Fruit fly (Drosophila melanogaster) Kc167 (cell line): ENCODE results near the gene Ykt6.

Source experiments
- Myc ChIP-seq: fragments of >200 bp; optimal IDR thresholded peaks from 2 replicates; lab custom pipeline; 2017; ENCODE audit warnings: missing external identifiers
- ttk ChIP-seq: sonication (Bioruptor generic); optimal IDR thresholded peaks from 2 replicates; lab custom pipeline; 2017; ENCODE audit warnings: missing external identifiers

DNA sequence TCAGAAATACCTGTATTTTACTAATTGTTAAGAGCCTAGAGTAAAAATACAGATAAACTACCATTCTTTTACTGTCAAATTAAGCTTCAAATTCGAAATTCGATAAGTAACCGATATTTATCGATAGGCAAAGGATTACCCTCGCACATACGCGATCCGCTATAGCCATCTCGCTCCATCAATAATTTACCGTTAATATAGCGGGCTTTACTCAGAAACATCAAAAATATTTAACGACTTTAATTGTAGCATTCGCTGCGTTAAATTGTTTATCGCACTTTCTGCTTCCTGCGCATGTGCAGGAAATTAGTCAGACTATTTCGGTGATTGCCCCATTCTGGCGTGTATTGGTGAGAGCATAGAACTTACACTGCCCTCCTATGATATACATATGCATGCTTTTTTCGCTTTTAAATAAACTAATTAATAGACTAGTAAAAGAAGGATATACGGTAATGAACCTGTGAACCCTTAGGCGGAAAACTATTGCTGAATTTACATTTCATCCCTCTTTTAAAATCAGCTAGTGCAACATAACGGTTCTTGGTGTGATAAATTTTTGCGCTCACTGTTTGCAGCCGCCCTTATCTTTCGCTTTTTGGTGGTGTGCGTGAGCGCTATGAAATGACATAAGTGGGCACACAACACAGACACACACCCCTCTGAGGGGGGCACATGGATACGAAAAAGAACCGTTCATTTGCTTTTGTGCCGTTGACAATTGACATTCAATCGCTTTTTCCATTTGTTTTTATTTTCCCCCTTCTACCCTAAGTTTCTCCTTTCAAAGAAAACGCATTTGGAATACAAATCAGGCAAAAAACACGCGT lies 11.8 kb upstream of the Ykt6 start, which contains the start of the genes dpr14 and spidey:
- TF ChIP-seq Myc (lab: Kevin White, UChicago) (no peak), ttk (lab: Kevin White, UChicago) (no peak)
